Fruit fly (Drosophila melanogaster) whole organism, embryonic: ENCODE results near the gene CG32751.

Experiments
- Ada2b ChIP-seq: fragments of 200-800 bp; sonication (Bioruptor generic); IDR thresholded peaks from 2 replicates; pipeline ENCODE4 v1.3.6; 2022; ENCODE audit warnings: missing biosample characterization, missing genetic modification characterization
- Atf6 ChIP-seq: fragments of 200-800 bp; sonication (Bioruptor generic); IDR thresholded peaks from 2 replicates; pipeline ENCODE4 v1.3.6; 2022; ENCODE audit warnings: missing biosample characterization, missing genetic modification characterization
- CG13296 ChIP-seq: fragments of 200-800 bp; sonication (Bioruptor generic); optimal IDR thresholded peaks from 3 replicates; lab custom pipeline; 2018; ENCODE audit warnings: missing biosample characterization, mild to moderate bottlenecking, missing genetic modification characterization
- CG14014 ChIP-seq: fragments of 200-800 bp; sonication (Bioruptor generic); IDR thresholded peaks from 2 replicates; pipeline ENCODE4 v1.3.6; 2022; ENCODE audit warnings: missing biosample characterization, missing genetic modification characterization
- CG15696 ChIP-seq: fragments of 200-800 bp; sonication (Bioruptor generic); optimal IDR thresholded peaks from 2 replicates; lab custom pipeline; 2019; ENCODE audit warnings: missing biosample characterization, mild to moderate bottlenecking, missing genetic modification characterization, moderate library complexity
- CG2120 ChIP-seq: fragments of 200-800 bp; sonication (Bioruptor generic); optimal IDR thresholded peaks from 3 replicates; lab custom pipeline; 2016; ENCODE audit warnings: missing biosample characterization, missing genetic modification characterization
- CG2678 ChIP-seq: fragments of 200-800 bp; sonication (Bioruptor generic); optimal IDR thresholded peaks from 3 replicates; lab custom pipeline; 2019; ENCODE audit warnings: missing biosample characterization, mild to moderate bottlenecking, missing genetic modification characterization, moderate library complexity
- CG3281 ChIP-seq: fragments of 200-800 bp; sonication (Bioruptor generic); optimal IDR thresholded peaks from 3 replicates; lab custom pipeline; 2017; ENCODE audit warnings: missing biosample characterization, mild to moderate bottlenecking, missing genetic modification characterization
- CG34422 ChIP-seq: fragments of 200-800 bp; sonication (Bioruptor generic); IDR thresholded peaks from 3 replicates; pipeline ENCODE4 v1.3.6; 2022; ENCODE audit warnings: missing biosample characterization, missing genetic modification characterization
- CG6689 ChIP-seq: fragments of 200-800 bp; sonication (Bioruptor generic); IDR thresholded peaks from 2 replicates; pipeline ENCODE4 v1.3.6; 2022; ENCODE audit warnings: missing biosample characterization, missing genetic modification characterization
- CG7839 ChIP-seq: fragments of 200-800 bp; sonication (Bioruptor generic); optimal IDR thresholded peaks from 3 replicates; lab custom pipeline; 2018; ENCODE audit warnings: missing biosample characterization, mild to moderate bottlenecking, missing genetic modification characterization, moderate library complexity
- E2f2 ChIP-seq: fragments of 200-800 bp; sonication (Bioruptor generic); IDR thresholded peaks from 2 replicates; pipeline ENCODE4 v1.3.6; 2022; ENCODE audit warnings: missing biosample characterization, missing genetic modification characterization
- Ets65A ChIP-seq: fragments of 200-800 bp; sonication (Bioruptor generic); peaks from one replicate; lab custom pipeline; 2016; ENCODE audit warnings: missing biosample characterization, missing genetic modification characterization
- Hmr ChIP-seq: fragments of 200-800 bp; sonication (Bioruptor generic); optimal IDR thresholded peaks from 3 replicates; lab custom pipeline; 2017; ENCODE audit warnings: mild to moderate bottlenecking, missing biosample characterization, missing genetic modification reagents, missing genetic modification characterization
- Lpt ChIP-seq: fragments of >200 bp; optimal IDR thresholded peaks from 2 replicates; lab custom pipeline; 2018; ENCODE audit warnings: missing biosample characterization, missing genetic modification characterization
- MBD-R2 ChIP-seq: fragments of 200-800 bp; sonication (Bioruptor generic); IDR thresholded peaks from 2 replicates; pipeline ENCODE4 v1.3.6; 2022; ENCODE audit warnings: missing biosample characterization, missing genetic modification characterization
- Meics ChIP-seq: fragments of 200-800 bp; sonication (Bioruptor generic); optimal IDR thresholded peaks from 2 replicates; lab custom pipeline; 2017; ENCODE audit warnings: missing biosample characterization, mild to moderate bottlenecking, missing genetic modification characterization
- Rfx ChIP-seq: fragments of 200-800 bp; sonication (Bioruptor generic); IDR thresholded peaks from 2 replicates; pipeline ENCODE4 v1.3.6; 2022; ENCODE audit warnings: missing biosample characterization, missing genetic modification characterization
- Sox102F ChIP-seq: fragments of 200-800 bp; sonication (Bioruptor generic); optimal IDR thresholded peaks from 2 replicates; lab custom pipeline; 2018; ENCODE audit warnings: missing biosample characterization, mild to moderate bottlenecking, missing genetic modification characterization, moderate library complexity
- dmrt99B ChIP-seq: fragments of 200-800 bp; sonication (Bioruptor generic); optimal IDR thresholded peaks from 2 replicates; lab custom pipeline; 2018; ENCODE audit warnings: missing biosample characterization, mild to moderate bottlenecking, missing genetic modification characterization, moderate library complexity
- gcm ChIP-seq: fragments of 200-800 bp; sonication (Bioruptor generic); optimal IDR thresholded peaks from 2 replicates; lab custom pipeline; 2019; ENCODE audit warnings: missing biosample characterization, mild to moderate bottlenecking, missing genetic modification characterization, moderate library complexity
- gem ChIP-seq: fragments of 200-800 bp; sonication (Bioruptor generic); optimal IDR thresholded peaks from 2 replicates; lab custom pipeline; 2019; ENCODE audit warnings: missing biosample characterization, mild to moderate bottlenecking, missing genetic modification characterization, moderate library complexity
- hkb ChIP-seq, 2 experiments: fragments of 200-800 bp in 1 of 2; fragments of >200 bp in 1 of 2; sonication (Bioruptor generic) in 1 of 2; IDR thresholded peaks in 1 of 2; optimal IDR thresholded peaks in 1 of 2; 2 replicates each; pipeline versions ENCODE4 v1.3.6 to Lab custom; 2017 to 2022; ENCODE audit warnings: missing biosample characterization in 1 of 2, missing genetic modification characterization in 1 of 2
- kni ChIP-seq: fragments of 200-800 bp; sonication (Bioruptor generic); optimal IDR thresholded peaks from 3 replicates; lab custom pipeline; 2017; ENCODE audit warnings: mild to moderate bottlenecking, missing biosample characterization, missing genetic modification reagents, missing genetic modification characterization
- lmd ChIP-seq: fragments of 200-800 bp; sonication (Bioruptor generic); IDR thresholded peaks from 2 replicates; pipeline ENCODE4 v1.3.6; 2022; ENCODE audit warnings: missing biosample characterization, missing genetic modification characterization
- nmo ChIP-seq: fragments of 200-800 bp; sonication (Bioruptor generic); optimal IDR thresholded peaks from 2 replicates; lab custom pipeline; 2018; ENCODE audit warnings: missing biosample characterization, mild to moderate bottlenecking, missing genetic modification characterization, moderate library complexity
- pan ChIP-seq, 4 experiments: fragments of >200 bp in 3 of 4; fragments of 200-800 bp in 1 of 4; sonication (Bioruptor generic) in 1 of 4; optimal IDR thresholded peaks in 3 of 4; IDR thresholded peaks in 1 of 4; 2 replicates each; pipeline versions ENCODE4 v1.3.6 to Lab custom; 2017 to 2022; ENCODE audit warnings: missing biosample characterization in 2 of 4, missing genetic modification characterization in 2 of 4, mixed read lengths in 1 of 4
- prd ChIP-seq, 3 experiments: fragments of >200 bp in 2 of 3; fragments of 200-800 bp in 1 of 3; sonication (Bioruptor generic) in 1 of 3; optimal IDR thresholded peaks in 2 of 3; IDR thresholded peaks in 1 of 3; 2 replicates in 2 of 3; 3 replicates in 1 of 3; pipeline versions ENCODE4 v1.3.6 to Lab custom; 2017 to 2022; ENCODE audit warnings: missing biosample characterization in 1 of 3, missing genetic modification characterization in 1 of 3
- row ChIP-seq: fragments of 200-800 bp; sonication (Bioruptor generic); IDR thresholded peaks from 3 replicates; pipeline ENCODE4 v1.3.6; 2022; ENCODE audit warnings: missing biosample characterization, missing genetic modification characterization
- sisA ChIP-seq: fragments of 200-800 bp; sonication (Bioruptor generic); IDR thresholded peaks from 2 replicates; pipeline ENCODE4 v1.3.6; 2022; ENCODE audit warnings: missing biosample characterization, missing genetic modification characterization
- slbo ChIP-seq: fragments of 200-800 bp; sonication (Bioruptor generic); IDR thresholded peaks from 2 replicates; pipeline ENCODE4 v1.3.6; 2022; ENCODE audit warnings: missing biosample characterization, missing genetic modification characterization
- tin ChIP-seq: fragments of 200-800 bp; sonication (Bioruptor generic); optimal IDR thresholded peaks from 3 replicates; lab custom pipeline; 2016; ENCODE audit warnings: missing biosample characterization, missing genetic modification characterization

Gene CG32751

dm6 chrX:6151919-6152318, 46.5 kb downstream of the CG32751 start (continued):
- TF ChIP-seq Meics (GFP tag; lab: Kevin White, UChicago) (peak; percentile 46), Sox102F (peak; percentile 24), Hmr (GFP tag; lab: Kevin White, UChicago) (peak; percentile 31), CG34422 (GFP tag; lab: Robert Waterston, UW) (0 out of 3 replicates have a peak, but pooled peaks have one; percentile 13), CG2678 (tag; lab: Kevin White, UChicago) (peak; percentile 47), nmo (GFP tag; lab: Kevin White, UChicago) (no peak), CG15696 (tag; lab: Kevin White, UChicago) (no peak), pan (optimal IDR thresholded peaks at IDR 0.05; lab: Kevin White, UChicago) (no peak), pan (GFP tag; optimal IDR thresholded peaks at IDR 0.05 in 1 of 2, IDR thresholded peaks at IDR 0.05 in 1 of 2) (peak in 1 of 2 experiments; percentile 36), lmd (GFP tag; lab: Robert Waterston, UW) (peak; percentile 35; the same call in 1 of the 2 replicates), CG13296 (peak; percentile 14), Lpt (GFP tag; lab: Kevin White, UChicago) (no peak), dmrt99B (peak; percentile 40), tin (GFP tag; lab: Kevin White, UChicago) (no peak), CG6689 (GFP tag; lab: Robert Waterston, UW) (0 out of 2 replicates have a peak, but pooled peaks have one; percentile 20), sisA (GFP tag; lab: Robert Waterston, UW) (peak; percentile 34), E2f2 (GFP tag; lab: Robert Waterston, UW) (no peak), Atf6 (GFP tag; lab: Robert Waterston, UW) (0 out of 2 replicates have a peak, but pooled peaks have one; percentile 16), Ada2b (GFP tag; lab: Robert Waterston, UW) (peak; percentile 36; the same call in 1 of the 2 replicates), gem (tag; lab: Kevin White, UChicago) (peak; percentile 24), slbo (0 out of 2 replicates have a peak, but pooled peaks have one; percentile 13), CG7839 (tag; lab: Kevin White, UChicago) (peak; percentile 4), prd (optimal IDR thresholded peaks at IDR 0.05; lab: Kevin White, UChicago) (no peak), prd (GFP tag; IDR thresholded peaks at IDR 0.05; lab: Robert Waterston, UW) (peak; percentile 50; the same call in 1 of the 3 replicates), row (GFP tag; lab: Robert Waterston, UW) (peak; percentile 47; the same call in 2 of the 3 replicates), MBD-R2 (GFP tag; lab: Robert Waterston, UW) (0 out of 2 replicates have a peak, but pooled peaks have one; percentile 22), CG2120 (peak; percentile 11), kni (GFP tag; lab: Kevin White, UChicago) (no peak), CG14014 (GFP tag; lab: Robert Waterston, UW) (0 out of 2 replicates have a peak, but pooled peaks have one; percentile 24), hkb (optimal IDR thresholded peaks at IDR 0.05; lab: Kevin White, UChicago) (no peak), hkb (GFP tag; IDR thresholded peaks at IDR 0.05; lab: Robert Waterston, UW) (0 out of 2 replicates have a peak, but pooled peaks have one; percentile 29), gcm (GFP tag; lab: Kevin White, UChicago) (no peak), Ets65A (GFP tag; lab: Kevin White, UChicago) (peak; percentile 50), CG3281 (peak; percentile 16), Rfx (GFP tag; lab: Robert Waterston, UW) (0 out of 2 replicates have a peak, but pooled peaks have one; percentile 30)
